Worm (Caenorhabditis elegans): ENCODE results near the gene amph-1.

ce11 chrIV:9696513-9696912, 48.8 kb upstream of the amph-1 start:
- no peak for TF ChIP-seq madf-10 (tag; optimal IDR thresholded peaks at IDR 0.05)
- no peak for TF ChIP-seq F55B11.4 (tag; optimal IDR thresholded peaks at IDR 0.05; ENCODE audit: borderline replicate concordance, insufficient read depth)

All from whole organism, young adult.